Worm (Caenorhabditis elegans) whole organism, L4 larva: Measurements from ENCODE around the gene tag-120.

Experiments used
- aly-2 ChIP-seq: sonication (generic microtip); optimal IDR thresholded peaks from 2 replicates; lab custom pipeline; 2018; ENCODE audit warnings: missing biosample characterization, missing genetic modification characterization
- ama-1 ChIP-seq: fragments of 150-350 bp; optimal IDR thresholded peaks from 2 replicates; lab custom pipeline; 2014; ENCODE audit warnings: inconsistent platforms, mixed read lengths
- ceh-82 ChIP-seq: sonication (generic microtip); optimal IDR thresholded peaks from 2 replicates; lab custom pipeline; 2017; ENCODE audit warnings: missing biosample characterization, missing genetic modification characterization
- ctbp-1 ChIP-seq: fragments of 200-800 bp; sonication (Bioruptor generic); IDR thresholded peaks from 2 replicates; pipeline ENCODE4 v1.3.6; 2022; ENCODE audit warnings: missing genetic modification reagents, missing genetic modification characterization, missing compliant biosample characterization
- dmd-9 ChIP-seq: fragments of 200-800 bp; sonication (Bioruptor generic); IDR thresholded peaks from 2 replicates; pipeline ENCODE4 v1.3.6; 2022; ENCODE audit warnings: missing genetic modification reagents, missing genetic modification characterization, missing compliant biosample characterization
- lim-7 ChIP-seq: fragments of 200-800 bp; sonication (Bioruptor generic); IDR thresholded peaks from 2 replicates; pipeline ENCODE4 v1.3.6; 2022; ENCODE audit warnings: missing genetic modification characterization, missing compliant biosample characterization
- lir-3 ChIP-seq: sonication (generic microtip); optimal IDR thresholded peaks from 2 replicates; lab custom pipeline; 2016; ENCODE audit warnings: mild to moderate bottlenecking, missing genetic modification characterization, missing compliant biosample characterization
- madf-9 ChIP-seq: fragments of 200-800 bp; sonication (Bioruptor generic); conservative IDR thresholded peaks from 2 replicates; pipeline ENCODE4 v1.3.6; 2022; ENCODE audit warnings: missing genetic modification reagents, missing genetic modification characterization, missing compliant biosample characterization
- nhr-28 ChIP-seq: fragments of 150-350 bp; optimal IDR thresholded peaks from 2 replicates; lab custom pipeline; 2014; ENCODE audit warnings: missing biosample characterization, missing genetic modification characterization
- pha-4 ChIP-seq, 2 experiments: fragments of 150-350 bp in 1 of 2; fragments of 200-800 bp in 1 of 2; sonication (Bioruptor generic) in 1 of 2; IDR thresholded peaks in 1 of 2; optimal IDR thresholded peaks in 1 of 2; 2 replicates each; pipeline versions ENCODE4 v1.3.6 to Lab custom; 2014 to 2022; ENCODE audit warnings: missing genetic modification characterization in 2 of 2, missing genetic modification reagents in 2 of 2, missing biosample characterization in 1 of 2, missing compliant biosample characterization in 1 of 2
- pqm-1 ChIP-seq: sonication (generic microtip); optimal IDR thresholded peaks from 2 replicates; lab custom pipeline; 2017; ENCODE audit warnings: missing biosample characterization, missing genetic modification characterization
- snpc-4 ChIP-seq: fragments of 150-350 bp; optimal IDR thresholded peaks from 2 replicates; lab custom pipeline; 2014; ENCODE audit warnings: missing biosample characterization, missing genetic modification characterization
- unc-39 ChIP-seq: sonication (generic microtip); optimal IDR thresholded peaks from 2 replicates; lab custom pipeline; 2017; ENCODE audit warnings: missing biosample characterization, missing genetic modification characterization
- unc-62 ChIP-seq, 3 experiments: fragments of 150-350 bp in 1 of 3; sonication (generic microtip); optimal IDR thresholded peaks in 2 of 3; peaks in 1 of 3; 1 replicate in 1 of 3; 2 replicates in 2 of 3; lab custom pipeline; 2014 to 2017; ENCODE audit warnings: missing biosample characterization in 3 of 3, missing genetic modification characterization in 3 of 3, missing genetic modification reagents in 3 of 3, missing genotype in 1 of 3

ce11 chrV:9752918-9753317 is 43.3 kb upstream of the tag-120 start, which contains the start of gene F58E6.6:
- TF ChIP-seq nhr-28 (no peak), ceh-82 (no peak), snpc-4 (tag; lab: Kevin White, UChicago) (no peak), unc-39 (tag; lab: Kevin White, UChicago) (no peak), lir-3 (tag; lab: Kevin White, UChicago) (no peak), madf-9 (GFP tag; lab: Robert Waterston, UW) (no peak), aly-2 (tag; lab: Kevin White, UChicago) (no peak), pqm-1 (tag; lab: Kevin White, UChicago) (no peak), ctbp-1 (no peak), dmd-9 (no peak), lim-7 (GFP tag; lab: Robert Waterston, UW) (no peak), unc-62 (GFP tag; optimal IDR thresholded peaks at IDR 0.05 in 1 of 2; lab: Kevin White, UChicago) (no peak), unc-62 (tag; optimal IDR thresholded peaks at IDR 0.05; lab: Kevin White, UChicago) (no peak), ama-1 (lab: Kevin White, UChicago) (no peak), pha-4 (GFP tag; IDR thresholded peaks at IDR 0.05; lab: Robert Waterston, UW) (no peak), pha-4 (tag; optimal IDR thresholded peaks at IDR 0.05; lab: Kevin White, UChicago) (no peak)
